Fruit fly (Drosophila melanogaster): ENCODE data around the gene CG18088.
A peak's percentile ranks its signal among the peaks of the same experiment; 100 is the strongest.

Gene CG18088

DNA sequence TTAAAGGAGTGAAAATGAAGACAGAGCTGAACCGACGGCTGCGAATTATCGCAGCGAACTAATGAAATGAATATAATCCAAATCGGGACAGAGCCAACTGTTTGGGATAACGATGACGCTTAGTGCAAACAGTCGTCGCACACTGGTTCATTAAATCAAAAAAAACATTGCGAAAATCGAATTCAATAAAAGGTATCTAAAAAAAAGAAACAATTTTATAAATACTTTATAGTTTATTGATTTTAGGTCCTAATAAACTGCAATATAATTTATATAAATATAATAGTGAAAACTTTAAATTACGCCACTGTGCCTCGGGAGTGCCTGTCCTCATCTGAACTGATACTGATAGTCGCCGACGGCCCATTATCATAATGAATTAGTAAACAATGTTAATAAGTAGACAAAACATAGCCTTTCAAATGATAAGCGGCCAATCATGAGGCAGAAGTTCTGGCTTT lies 8.3 kb upstream of the CG18088 start, which contains the start of gene CG31886 (continued):
- TF ChIP-seq tgo (GFP tag; IDR thresholded peaks at IDR 0.05) (peak; percentile 40; the same call in 1 of the 3 replicates), ab (GFP tag; optimal IDR thresholded peaks at IDR 0.05) (no peak), Meics (GFP tag; optimal IDR thresholded peaks at IDR 0.05) (peak; percentile 30), lola (GFP tag; optimal IDR thresholded peaks at IDR 0.05) (peak in 1 of 3 experiments; percentile 17), trh (GFP tag; optimal IDR thresholded peaks at IDR 0.05) (no peak), yki (optimal IDR thresholded peaks at IDR 0.05) (no peak), Hmr (GFP tag; optimal IDR thresholded peaks at IDR 0.05) (peak; percentile 13), Dek (tag; optimal IDR thresholded peaks at IDR 0.05) (peak; percentile 8), CG16779 (GFP tag; IDR thresholded peaks at IDR 0.05) (no peak), Dip3 (GFP tag; optimal IDR thresholded peaks at IDR 0.05) (no peak), CG7745 (tag; optimal IDR thresholded peaks at IDR 0.05) (no peak), Chrac-16 (GFP tag; optimal IDR thresholded peaks at IDR 0.05) (peak; percentile 2), CG18599 (GFP tag; optimal IDR thresholded peaks at IDR 0.05) (peak; percentile 62), YL-1 (GFP tag; optimal IDR thresholded peaks at IDR 0.05) (no peak), slbo (GFP tag; IDR thresholded peaks at IDR 0.05) (peak; percentile 64), dan (GFP tag; IDR thresholded peaks at IDR 0.05) (no peak), Abd-B (GFP tag; optimal IDR thresholded peaks at IDR 0.05) (no peak), CG9797 (GFP tag; optimal IDR thresholded peaks at IDR 0.05) (no peak), pros (GFP tag; optimal IDR thresholded peaks at IDR 0.05) (no peak), CG11723 (GFP tag; optimal IDR thresholded peaks at IDR 0.05) (no peak), CG6254 (GFP tag; optimal IDR thresholded peaks at IDR 0.05) (no peak), Bgb (GFP tag; IDR thresholded peaks at IDR 0.05; ENCODE audit: partially characterized antibody) (no peak), Elba2 (GFP tag; optimal IDR thresholded peaks at IDR 0.05) (no peak), gem (tag; optimal IDR thresholded peaks at IDR 0.05) (peak; percentile 55), dati (GFP tag; IDR thresholded peaks at IDR 0.05) (0 out of 2 replicates have a peak, but pooled peaks have one; percentile 4), Hmx (GFP tag; optimal IDR thresholded peaks at IDR 0.05) (no peak), CG4424 (GFP tag; optimal IDR thresholded peaks at IDR 0.05) (peak; percentile 27), BtbVII (GFP tag; optimal IDR thresholded peaks at IDR 0.05) (peak; percentile 15), Side (GFP tag; optimal IDR thresholded peaks at IDR 0.05) (no peak), CG14441 (GFP tag; IDR thresholded peaks at IDR 0.05) (peak; percentile 32; the same call in 1 of the 2 replicates), Taf1 (GFP tag; IDR thresholded peaks at IDR 0.05) (peak; percentile 52; the same call in 1 of the 2 replicates), CG11695 (GFP tag; IDR thresholded peaks at IDR 0.05) (0 out of 3 replicates have a peak, but pooled peaks have one; percentile 36), CG10366 (GFP tag; IDR thresholded peaks at IDR 0.05) (peak; percentile 34), pita (GFP tag; optimal IDR thresholded peaks at IDR 0.05) (no peak), CG30403 (GFP tag; optimal IDR thresholded peaks at IDR 0.05) (peak; percentile 40), Drgx (GFP tag; IDR thresholded peaks at IDR 0.05) (peak; percentile 84), CG13287 (GFP tag; IDR thresholded peaks at IDR 0.05; ENCODE audit: partially characterized antibody) (no peak), GATAe (GFP tag; conservative IDR thresholded peaks at IDR 0.05) (no peak), ind (GFP tag; optimal IDR thresholded peaks at IDR 0.05) (peak; percentile 3), lab (GFP tag; optimal IDR thresholded peaks at IDR 0.05) (peak; percentile 55), D19B (GFP tag; optimal IDR thresholded peaks at IDR 0.05) (no peak), exex (tag; optimal IDR thresholded peaks at IDR 0.05) (peak; percentile 34), CG13775 (GFP tag; optimal IDR thresholded peaks at IDR 0.05) (no peak), CG10979 (tag; optimal IDR thresholded peaks at IDR 0.05) (peak; percentile 27), twi (tag; optimal IDR thresholded peaks at IDR 0.05) (no peak), zfh1 (GFP tag; IDR thresholded peaks at IDR 0.05) (peak; percentile 58; the same call in 2 of the 3 replicates), bigmax (GFP tag; optimal IDR thresholded peaks at IDR 0.05) (no peak), chm (GFP tag; IDR thresholded peaks at IDR 0.05) (no peak), tin (GFP tag; optimal IDR thresholded peaks at IDR 0.05) (peak; percentile 4), CoRest (tag; optimal IDR thresholded peaks at IDR 0.05) (no peak), ssp (GFP tag; IDR thresholded peaks at IDR 0.05) (no peak)

Measured in whole organism, embryonic.